Worm (Caenorhabditis elegans) whole organism, L4/young adult: Measurements from ENCODE around the gene F53A9.9.

Experiments used
- W03F9.2 ChIP-seq: fragments of 150-350 bp; optimal IDR thresholded peaks from 2 replicates; lab custom pipeline; 2014; ENCODE audit warnings: missing biosample characterization, missing genetic modification characterization
- dao-5 ChIP-seq: sonication (generic microtip); optimal IDR thresholded peaks from 2 replicates; lab custom pipeline; 2016; ENCODE audit warnings: missing genotype, missing genetic modification characterization, moderate library complexity, missing compliant biosample characterization
- him-1 ChIP-seq: sonication (generic microtip); optimal IDR thresholded peaks from 2 replicates; lab custom pipeline; 2016; ENCODE audit warnings: missing genotype, missing genetic modification reagents, missing genetic modification characterization, missing compliant biosample characterization

DNA sequence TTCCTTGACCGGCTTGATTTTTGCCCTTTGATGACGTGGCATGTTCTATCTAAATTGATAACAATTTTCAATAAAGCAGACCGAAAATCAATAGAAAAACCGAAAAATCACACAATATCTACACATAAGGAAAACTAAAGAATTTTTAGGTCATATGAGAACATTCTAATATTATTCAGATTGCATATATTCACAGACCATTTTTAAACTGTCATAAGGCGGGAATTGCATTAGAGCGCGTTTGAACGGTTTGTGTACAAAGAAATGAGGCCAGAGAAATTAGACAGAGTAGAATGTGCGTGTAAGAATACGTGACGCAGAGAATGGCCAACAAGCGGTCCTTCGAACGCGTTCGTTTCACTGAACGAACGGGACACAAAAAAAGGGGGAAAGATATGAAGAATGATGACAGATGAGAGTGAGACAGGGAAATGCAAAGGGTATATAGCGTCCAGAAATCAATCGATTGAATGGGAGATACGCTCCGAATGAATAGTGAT is 16.5 kb upstream of the F53A9.9 start, which contains the start of gene M02D8.3:
- TF ChIP-seq dao-5 (tag; lab: Kevin White, UChicago) (no peak), him-1 (tag; lab: Kevin White, UChicago) (no peak), W03F9.2 (peak; percentile 68)
